Fruit fly (Drosophila melanogaster): ENCODE results near the gene Sfxn1-3.

- no peak for TF ChIP-seq CG8478 (optimal IDR thresholded peaks at IDR 0.05)
- no peak for TF ChIP-seq CTCF (optimal IDR thresholded peaks at IDR 0.05)
These were observed 24.8 kb upstream of the Sfxn1-3 start for dm6 chr3R:4353569-4353968.

Measured in S2 (cell line).